Fruit fly (Drosophila melanogaster) whole organism, prepupa: ENCODE measurements around the gene CG44153.

Experiments
- Blimp-1 ChIP-seq: fragments of 200-800 bp; sonication (Bioruptor generic); optimal IDR thresholded peaks from 3 replicates; lab custom pipeline; 2017; ENCODE audit warnings: missing biosample characterization, missing genetic modification characterization, mild to moderate bottlenecking, moderate library complexity, missing genetic modification reagents
- CG10631 ChIP-seq: fragments of 200-800 bp; sonication (Bioruptor generic); optimal IDR thresholded peaks from 2 replicates; lab custom pipeline; 2016; ENCODE audit warnings: missing biosample characterization, missing genetic modification characterization
- CG10669 ChIP-seq: fragments of 200-800 bp; sonication (Bioruptor generic); optimal IDR thresholded peaks from 3 replicates; lab custom pipeline; 2018; ENCODE audit warnings: missing biosample characterization, mild to moderate bottlenecking, missing genetic modification characterization, moderate library complexity
- CG11294 ChIP-seq: fragments of 200-800 bp; sonication (Bioruptor generic); IDR thresholded peaks from 2 replicates; pipeline ENCODE4 v1.3.6; 2022; ENCODE audit warnings: missing biosample characterization, missing genetic modification characterization
- CG11902 ChIP-seq: fragments of 200-800 bp; sonication (Bioruptor generic); optimal IDR thresholded peaks from 3 replicates; lab custom pipeline; 2016; ENCODE audit warnings: missing biosample characterization, missing genetic modification characterization
- CG15336 ChIP-seq: fragments of 200-800 bp; sonication (Bioruptor generic); IDR thresholded peaks from 2 replicates; pipeline ENCODE4 v1.3.6; 2022; ENCODE audit warnings: missing biosample characterization, missing genetic modification characterization
- CG1621 ChIP-seq: fragments of 200-800 bp; sonication (Bioruptor generic); optimal IDR thresholded peaks from 3 replicates; lab custom pipeline; 2018; ENCODE audit warnings: missing biosample characterization, mild to moderate bottlenecking, missing genetic modification characterization
- CG16779 ChIP-seq: fragments of 200-800 bp; sonication (Bioruptor generic); optimal IDR thresholded peaks from 3 replicates; lab custom pipeline; 2017; ENCODE audit warnings: missing biosample characterization, mild to moderate bottlenecking, missing genetic modification characterization
- CG3032 ChIP-seq: fragments of 200-800 bp; optimal IDR thresholded peaks from 2 replicates; lab custom pipeline; 2019; ENCODE audit warnings: missing biosample characterization, mild to moderate bottlenecking, missing genetic modification characterization, moderate library complexity
- CG32006 ChIP-seq: fragments of 200-800 bp; sonication (Bioruptor generic); optimal IDR thresholded peaks from 3 replicates; lab custom pipeline; 2017; ENCODE audit warnings: missing biosample characterization, mild to moderate bottlenecking, missing genetic modification characterization
- CG34406 ChIP-seq: fragments of 200-800 bp; sonication (Bioruptor generic); optimal IDR thresholded peaks from 3 replicates; lab custom pipeline; 2016; ENCODE audit warnings: missing biosample characterization, missing genetic modification characterization
- CG3919 ChIP-seq: fragments of 200-800 bp; sonication (Bioruptor generic); optimal IDR thresholded peaks from 3 replicates; lab custom pipeline; 2016; ENCODE audit warnings: missing biosample characterization, missing genetic modification characterization
- CG4318 ChIP-seq: fragments of 200-800 bp; sonication (Bioruptor generic); optimal IDR thresholded peaks from 3 replicates; lab custom pipeline; 2017; ENCODE audit warnings: missing biosample characterization, mild to moderate bottlenecking, missing genetic modification characterization
- CG6163 ChIP-seq: fragments of 200-800 bp; sonication (Bioruptor generic); IDR thresholded peaks from 3 replicates; pipeline ENCODE4 v1.3.6; 2022; ENCODE audit warnings: missing biosample characterization, missing genetic modification characterization
- CG6792 ChIP-seq: fragments of 200-800 bp; sonication (Bioruptor generic); optimal IDR thresholded peaks from 3 replicates; lab custom pipeline; 2016; ENCODE audit warnings: missing biosample characterization, missing genetic modification characterization
- CG6808 ChIP-seq: fragments of 200-800 bp; sonication (Bioruptor generic); optimal IDR thresholded peaks from 3 replicates; lab custom pipeline; 2017; ENCODE audit warnings: missing biosample characterization, missing genetic modification characterization, mild to moderate bottlenecking, moderate library complexity, missing genetic modification reagents
- CG6854 ChIP-seq: fragments of 200-800 bp; sonication (Bioruptor generic); optimal IDR thresholded peaks from 2 replicates; lab custom pipeline; 2017; ENCODE audit warnings: missing biosample characterization, mild to moderate bottlenecking, missing genetic modification characterization
- CG7368 ChIP-seq: fragments of 200-800 bp; sonication (Bioruptor generic); optimal IDR thresholded peaks from 3 replicates; lab custom pipeline; 2016; ENCODE audit warnings: missing biosample characterization, missing genetic modification characterization
- CG8119 ChIP-seq: fragments of 200-800 bp; sonication (Bioruptor generic); IDR thresholded peaks from 3 replicates; pipeline ENCODE4 v1.3.6; 2022; ENCODE audit warnings: missing biosample characterization, missing genetic modification characterization
- CG8319 ChIP-seq: fragments of 200-800 bp; sonication (Bioruptor generic); optimal IDR thresholded peaks from 3 replicates; lab custom pipeline; 2016; ENCODE audit warnings: missing biosample characterization, missing genetic modification characterization
- CG8632 ChIP-seq: fragments of 200-800 bp; sonication (Bioruptor generic); optimal IDR thresholded peaks from 3 replicates; lab custom pipeline; 2016; ENCODE audit warnings: missing biosample characterization, missing genetic modification characterization
- Eip75B ChIP-seq: fragments of 200-800 bp; sonication (Bioruptor generic); optimal IDR thresholded peaks from 3 replicates; lab custom pipeline; 2016; ENCODE audit warnings: missing biosample characterization, missing genetic modification characterization
- Eip78C ChIP-seq: fragments of 200-800 bp; sonication (Bioruptor generic); peaks from one replicate; lab custom pipeline; 2016; ENCODE audit warnings: missing biosample characterization, missing genetic modification characterization
- Eip93F ChIP-seq: fragments of 200-800 bp; sonication (Bioruptor generic); optimal IDR thresholded peaks from 2 replicates; lab custom pipeline; 2016; ENCODE audit warnings: missing biosample characterization, mild to moderate bottlenecking, missing genetic modification characterization
- Ets21C ChIP-seq: fragments of 200-800 bp; sonication (Bioruptor generic); optimal IDR thresholded peaks from 3 replicates; lab custom pipeline; 2016; ENCODE audit warnings: missing biosample characterization, missing genetic modification characterization
- Ets96B ChIP-seq: fragments of 200-800 bp; optimal IDR thresholded peaks from 2 replicates; lab custom pipeline; 2019; ENCODE audit warnings: missing biosample characterization, mild to moderate bottlenecking, missing genetic modification characterization, moderate library complexity
- Hr38 ChIP-seq: sonication (Bioruptor generic); optimal IDR thresholded peaks from 2 replicates; lab custom pipeline; 2016; ENCODE audit warnings: missing biosample characterization, missing genetic modification characterization
- Lpt ChIP-seq: fragments of 200-800 bp; sonication (Bioruptor generic); optimal IDR thresholded peaks from 3 replicates; lab custom pipeline; 2016; ENCODE audit warnings: missing biosample characterization, missing genetic modification characterization
- OdsH ChIP-seq: fragments of 200-800 bp; sonication (Bioruptor generic); optimal IDR thresholded peaks from 3 replicates; lab custom pipeline; 2016; ENCODE audit warnings: missing biosample characterization, missing genetic modification characterization
- Smox ChIP-seq: fragments of 200-800 bp; sonication (Bioruptor generic); optimal IDR thresholded peaks from 3 replicates; lab custom pipeline; 2016; ENCODE audit warnings: missing biosample characterization, missing genetic modification characterization
- Sox102F ChIP-seq: fragments of 200-800 bp; sonication (Bioruptor generic); optimal IDR thresholded peaks from 2 replicates; lab custom pipeline; 2016; ENCODE audit warnings: missing biosample characterization, mild to moderate bottlenecking, missing genetic modification characterization
- Sox14 ChIP-seq: fragments of 200-800 bp; sonication (Bioruptor generic); optimal IDR thresholded peaks from 3 replicates; lab custom pipeline; 2016; ENCODE audit warnings: missing biosample characterization, missing genetic modification characterization
- Sox15 ChIP-seq: fragments of 200-800 bp; sonication (Bioruptor generic); optimal IDR thresholded peaks from 3 replicates; lab custom pipeline; 2016; ENCODE audit warnings: missing biosample characterization, missing genetic modification characterization
- achi ChIP-seq: fragments of 200-800 bp; sonication (Bioruptor generic); optimal IDR thresholded peaks from 3 replicates; lab custom pipeline; 2016; ENCODE audit warnings: missing biosample characterization, missing genetic modification characterization
- acj6 ChIP-seq: fragments of 200-800 bp; sonication (Bioruptor generic); optimal IDR thresholded peaks from 3 replicates; lab custom pipeline; 2016; ENCODE audit warnings: missing biosample characterization, missing genetic modification characterization
- dac ChIP-seq: fragments of 200-800 bp; sonication (Bioruptor generic); optimal IDR thresholded peaks from 2 replicates; lab custom pipeline; 2017; ENCODE audit warnings: missing biosample characterization, mild to moderate bottlenecking, missing genetic modification characterization
- eg ChIP-seq: fragments of 200-800 bp; sonication (Bioruptor generic); IDR thresholded peaks from 3 replicates; pipeline ENCODE4 v1.3.6; 2022; ENCODE audit warnings: missing biosample characterization, missing genetic modification characterization
- esn ChIP-seq: fragments of 200-800 bp; sonication (Bioruptor generic); optimal IDR thresholded peaks from 2 replicates; lab custom pipeline; 2016; ENCODE audit warnings: missing biosample characterization, mild to moderate bottlenecking, missing genetic modification characterization, moderate library complexity
- fd59A ChIP-seq: fragments of 200-800 bp; sonication (Bioruptor generic); optimal IDR thresholded peaks from 2 replicates; lab custom pipeline; 2017; ENCODE audit warnings: missing biosample characterization, mild to moderate bottlenecking, missing genetic modification characterization, missing genetic modification reagents
- fd85E ChIP-seq: fragments of 200-800 bp; sonication (Bioruptor generic); optimal IDR thresholded peaks from 3 replicates; lab custom pipeline; 2016; ENCODE audit warnings: missing biosample characterization, missing genetic modification characterization
- fkh ChIP-seq: fragments of 200-800 bp; sonication (Bioruptor generic); optimal IDR thresholded peaks from 3 replicates; lab custom pipeline; 2017; ENCODE audit warnings: missing biosample characterization, mild to moderate bottlenecking, missing genetic modification characterization, moderate library complexity
- net ChIP-seq: fragments of 200-800 bp; sonication (Bioruptor generic); optimal IDR thresholded peaks from 3 replicates; lab custom pipeline; 2016; ENCODE audit warnings: missing biosample characterization, missing genetic modification characterization
- pdm3 ChIP-seq: fragments of 200-800 bp; sonication (Bioruptor generic); optimal IDR thresholded peaks from 3 replicates; lab custom pipeline; 2016; ENCODE audit warnings: missing biosample characterization, missing genetic modification characterization
- spab ChIP-seq: fragments of 200-800 bp; sonication (Bioruptor generic); optimal IDR thresholded peaks from 2 replicates; lab custom pipeline; 2017; ENCODE audit warnings: missing biosample characterization, mild to moderate bottlenecking, missing genetic modification characterization, missing genetic modification reagents
- ss ChIP-seq, 2 experiments: fragments of 200-800 bp; sonication (Bioruptor generic); optimal IDR thresholded peaks; 2 replicates in 1 of 2; 3 replicates in 1 of 2; lab custom pipeline; 2017 to 2018; ENCODE audit warnings: mild to moderate bottlenecking in 2 of 2, missing biosample characterization in 2 of 2, missing genetic modification characterization in 2 of 2, moderate library complexity in 1 of 2
- svp ChIP-seq: fragments of 200-800 bp; sonication (Bioruptor generic); peaks from one replicate; lab custom pipeline; 2016; ENCODE audit warnings: missing biosample characterization, missing genetic modification characterization
- vri ChIP-seq: fragments of 200-800 bp; sonication (Bioruptor generic); optimal IDR thresholded peaks from 3 replicates; lab custom pipeline; 2016; ENCODE audit warnings: missing biosample characterization, mild to moderate bottlenecking, missing genetic modification characterization

Gene CG44153

dm6 chr2L:10035786-10036364 is 144.2 kb downstream of the CG44153 start (continued):
- TF ChIP-seq CG1621: peak; percentile 35
- TF ChIP-seq Smox (GFP tag; lab: Kevin White, UChicago): no peak
- peak; percentile 33 for TF ChIP-seq CG10631 (GFP tag; lab: Kevin White, UChicago)
- TF ChIP-seq spab (GFP tag; lab: Kevin White, UChicago): no peak
- no peak for TF ChIP-seq Eip93F (GFP tag; lab: Kevin White, UChicago)
- no peak for TF ChIP-seq CG16779 (tag; lab: Kevin White, UChicago)
- no peak for TF ChIP-seq Ets21C
- peak; percentile 27 for TF ChIP-seq CG6808 (GFP tag; lab: Kevin White, UChicago)
- no peak for TF ChIP-seq ss (GFP tag; optimal IDR thresholded peaks at IDR 0.05; lab: Kevin White, UChicago)
- peak; percentile 4 for TF ChIP-seq CG4318 (GFP tag; lab: Kevin White, UChicago)
- peak; percentile 18 for TF ChIP-seq Eip75B (GFP tag; lab: Kevin White, UChicago)
- peak; percentile 11 for TF ChIP-seq svp (GFP tag; lab: Kevin White, UChicago)
- peak; percentile 28 for TF ChIP-seq CG7368 (GFP tag; lab: Kevin White, UChicago)
- peak; percentile 17 for TF ChIP-seq acj6 (GFP tag; lab: Kevin White, UChicago)
- TF ChIP-seq CG8119 (GFP tag; lab: Robert Waterston, UW): peak; percentile 68
- TF ChIP-seq Sox102F (GFP tag; lab: Kevin White, UChicago): no peak
- peak; percentile 61 for TF ChIP-seq Blimp-1 (GFP tag; lab: Kevin White, UChicago)
- no peak for TF ChIP-seq CG6854 (GFP tag; lab: Kevin White, UChicago)
- TF ChIP-seq CG15336: 0 out of 2 replicates have a peak, but pooled peaks have one; percentile 55
- TF ChIP-seq CG6163: peak; percentile 46; the same call in 1 of the 3 replicates
- TF ChIP-seq CG34406 (GFP tag; lab: Kevin White, UChicago): peak; percentile 37
- TF ChIP-seq achi (GFP tag; lab: Kevin White, UChicago): peak; percentile 42
- peak; percentile 42 for TF ChIP-seq CG10669 (GFP tag; lab: Kevin White, UChicago)
- peak; percentile 52 for TF ChIP-seq CG8632 (GFP tag; lab: Kevin White, UChicago)
- peak; percentile 10 for TF ChIP-seq fd59A (GFP tag; lab: Kevin White, UChicago)
- peak; percentile 26 for TF ChIP-seq CG3919 (GFP tag; lab: Kevin White, UChicago)
- TF ChIP-seq CG11902: no peak
- peak; percentile 53; the same call in 2 of the 3 replicates for TF ChIP-seq eg (GFP tag; lab: Robert Waterston, UW)
- TF ChIP-seq CG3032 (tag; lab: Kevin White, UChicago): peak; percentile 16
- TF ChIP-seq Eip78C (GFP tag; lab: Kevin White, UChicago): peak; percentile 86
- peak; percentile 10 for TF ChIP-seq dac (GFP tag; lab: Kevin White, UChicago)
- TF ChIP-seq esn: no peak
- no peak for TF ChIP-seq Sox15 (GFP tag; lab: Kevin White, UChicago)
- TF ChIP-seq fkh (GFP tag; lab: Kevin White, UChicago): no peak
- TF ChIP-seq CG11294 (GFP tag; lab: Robert Waterston, UW): 0 out of 2 replicates have a peak, but pooled peaks have one; percentile 9
- TF ChIP-seq pdm3 (GFP tag; lab: Kevin White, UChicago): peak; percentile 45
- TF ChIP-seq Ets96B (tag; lab: Kevin White, UChicago): peak; percentile 6
- no peak for TF ChIP-seq fd85E (GFP tag; lab: Kevin White, UChicago)
- TF ChIP-seq Hr38: no peak

- TF ChIP-seq CG8632 (GFP tag; lab: Kevin White, UChicago): no peak
- no peak for TF ChIP-seq acj6 (GFP tag; lab: Kevin White, UChicago)
- TF ChIP-seq OdsH (GFP tag; lab: Kevin White, UChicago): peak; percentile 19
- TF ChIP-seq CG32006: peak; percentile 46
- no peak for TF ChIP-seq fd85E (GFP tag; lab: Kevin White, UChicago)
- peak; percentile 37 for TF ChIP-seq svp (GFP tag; lab: Kevin White, UChicago)
- peak; percentile 46; the same call in 2 of the 3 replicates for TF ChIP-seq eg (GFP tag; lab: Robert Waterston, UW)
- no peak for TF ChIP-seq vri (GFP tag; lab: Kevin White, UChicago)
- TF ChIP-seq pdm3 (GFP tag; lab: Kevin White, UChicago): peak; percentile 17
- no peak for TF ChIP-seq fd59A (GFP tag; lab: Kevin White, UChicago)
- peak; percentile 13 for TF ChIP-seq CG10669 (GFP tag; lab: Kevin White, UChicago)
- no peak for TF ChIP-seq Ets21C
- TF ChIP-seq CG8319: no peak
- TF ChIP-seq Sox102F (GFP tag; lab: Kevin White, UChicago): no peak
- TF ChIP-seq Ets96B (tag; lab: Kevin White, UChicago): no peak
- peak; percentile 12 for TF ChIP-seq CG4318 (GFP tag; lab: Kevin White, UChicago)
- TF ChIP-seq CG34406 (GFP tag; lab: Kevin White, UChicago): no peak
- no peak for TF ChIP-seq dac (GFP tag; lab: Kevin White, UChicago)
- TF ChIP-seq net (GFP tag; lab: Kevin White, UChicago): peak; percentile 7
- no peak for TF ChIP-seq CG6792
- TF ChIP-seq Sox14: peak; percentile 12
- no peak for TF ChIP-seq Lpt (GFP tag; lab: Kevin White, UChicago)
- TF ChIP-seq CG11294 (GFP tag; lab: Robert Waterston, UW): peak; percentile 43; the same call in 1 of the 2 replicates
- peak; percentile 42; the same call in 1 of the 2 replicates for TF ChIP-seq CG15336
Measured at dm6 chr2L:10033410-10033809, 146.6 kb downstream of the CG44153 start.
